Fruit fly (Drosophila melanogaster) whole organism, embryonic: ENCODE measurements around the gene att-ORFB.

Experiments used
- Bteb2 ChIP-seq: fragments of 200-800 bp; sonication (Bioruptor generic); optimal IDR thresholded peaks from 2 replicates; lab custom pipeline; 2016; ENCODE audit warnings: missing biosample characterization, missing genetic modification characterization
- C15 ChIP-seq: fragments of 200-800 bp; sonication (Bioruptor generic); IDR thresholded peaks from 3 replicates; pipeline ENCODE4 v1.3.6; 2022; ENCODE audit warnings: missing biosample characterization, missing genetic modification characterization
- CG10321 ChIP-seq: fragments of 200-800 bp; sonication (Bioruptor generic); IDR thresholded peaks from 2 replicates; pipeline ENCODE4 v1.3.6; 2022; ENCODE audit warnings: missing biosample characterization, missing genetic modification characterization
- CG11504 ChIP-seq: fragments of 200-800 bp; sonication (Bioruptor generic); optimal IDR thresholded peaks from 3 replicates; lab custom pipeline; 2019; ENCODE audit warnings: missing biosample characterization, mild to moderate bottlenecking, missing genetic modification characterization, moderate library complexity
- CG12071 ChIP-seq: fragments of 200-800 bp; sonication (Bioruptor generic); optimal IDR thresholded peaks from 3 replicates; lab custom pipeline; 2018; ENCODE audit warnings: missing biosample characterization, mild to moderate bottlenecking, missing genetic modification characterization
- CG12104 ChIP-seq: fragments of 200-800 bp; sonication (Bioruptor generic); optimal IDR thresholded peaks from 3 replicates; lab custom pipeline; 2016; ENCODE audit warnings: missing biosample characterization, missing genetic modification characterization
- CG13424 ChIP-seq: fragments of 200-800 bp; sonication (Bioruptor generic); optimal IDR thresholded peaks from 2 replicates; lab custom pipeline; 2019; ENCODE audit warnings: missing biosample characterization, mild to moderate bottlenecking, missing genetic modification characterization, moderate library complexity
- CG14014 ChIP-seq: fragments of 200-800 bp; sonication (Bioruptor generic); IDR thresholded peaks from 2 replicates; pipeline ENCODE4 v1.3.6; 2022; ENCODE audit warnings: missing biosample characterization, missing genetic modification characterization
- CG14965 ChIP-seq: fragments of 200-800 bp; sonication (Bioruptor generic); optimal IDR thresholded peaks from 2 replicates; lab custom pipeline; 2016; ENCODE audit warnings: missing biosample characterization, missing genetic modification characterization, borderline replicate concordance
- CG15011 ChIP-seq: fragments of 200-800 bp; sonication (Bioruptor generic); optimal IDR thresholded peaks from 3 replicates; lab custom pipeline; 2018; ENCODE audit warnings: missing biosample characterization, mild to moderate bottlenecking, missing genetic modification characterization
- CG1603 ChIP-seq: fragments of 200-800 bp; sonication (Bioruptor generic); optimal IDR thresholded peaks from 2 replicates; lab custom pipeline; 2019; ENCODE audit warnings: missing biosample characterization, mild to moderate bottlenecking, missing genetic modification characterization, moderate library complexity
- CG16863 ChIP-seq: fragments of 200-800 bp; sonication (Bioruptor generic); optimal IDR thresholded peaks from 3 replicates; lab custom pipeline; 2016; ENCODE audit warnings: missing biosample characterization, missing genetic modification characterization
- CG2875 ChIP-seq: fragments of 200-800 bp; sonication (Bioruptor generic); optimal IDR thresholded peaks from 2 replicates; lab custom pipeline; 2017; ENCODE audit warnings: missing biosample characterization, mild to moderate bottlenecking, missing genetic modification characterization, missing genetic modification reagents
- CG30431 ChIP-seq: fragments of 200-800 bp; sonication (Bioruptor generic); optimal IDR thresholded peaks from 2 replicates; lab custom pipeline; 2017; ENCODE audit warnings: missing biosample characterization, missing genetic modification characterization
- CG31441 ChIP-seq: fragments of 200-800 bp; sonication (Bioruptor generic); IDR thresholded peaks from 2 replicates; pipeline ENCODE4 v1.3.6; 2022; ENCODE audit warnings: missing biosample characterization, missing genetic modification characterization
- CG32532 ChIP-seq: fragments of 200-800 bp; sonication (Bioruptor generic); IDR thresholded peaks from 2 replicates; pipeline ENCODE4 v1.3.6; 2022; ENCODE audit warnings: missing biosample characterization, missing genetic modification characterization
- CG4360 ChIP-seq: fragments of 200-800 bp; sonication (Bioruptor generic); IDR thresholded peaks from 2 replicates; pipeline ENCODE4 v1.3.6; 2022; ENCODE audit warnings: missing biosample characterization, missing genetic modification characterization
- CG4404 ChIP-seq: fragments of 200-800 bp; sonication (Bioruptor generic); IDR thresholded peaks from 2 replicates; pipeline ENCODE4 v1.3.6; 2022; ENCODE audit warnings: missing biosample characterization, missing genetic modification characterization
- CG6813 ChIP-seq: fragments of 200-800 bp; sonication (Bioruptor generic); optimal IDR thresholded peaks from 2 replicates; lab custom pipeline; 2017; ENCODE audit warnings: missing biosample characterization, missing genetic modification characterization, mild to moderate bottlenecking, moderate library complexity, missing genetic modification reagents
- CG9215 ChIP-seq: fragments of 200-800 bp; sonication (Bioruptor generic); IDR thresholded peaks from 2 replicates; pipeline ENCODE4 v1.3.6; 2022; ENCODE audit warnings: missing biosample characterization, missing genetic modification characterization
- CG9932 ChIP-seq: fragments of 200-800 bp; sonication (Bioruptor generic); IDR thresholded peaks from 2 replicates; pipeline ENCODE4 v1.3.6; 2022; ENCODE audit warnings: missing biosample characterization, missing genetic modification characterization
- D19A ChIP-seq: fragments of 200-800 bp; optimal IDR thresholded peaks from 3 replicates; lab custom pipeline; 2019; ENCODE audit warnings: missing biosample characterization, mild to moderate bottlenecking, missing genetic modification characterization, moderate library complexity
- E2f2 ChIP-seq: fragments of 200-800 bp; sonication (Bioruptor generic); IDR thresholded peaks from 2 replicates; pipeline ENCODE4 v1.3.6; 2022; ENCODE audit warnings: missing biosample characterization, missing genetic modification characterization
- HHEX ChIP-seq: fragments of 200-800 bp; sonication (Bioruptor generic); optimal IDR thresholded peaks from 3 replicates; lab custom pipeline; 2017; ENCODE audit warnings: missing biosample characterization, mild to moderate bottlenecking, missing genetic modification characterization, missing genetic modification reagents
- HmgZ ChIP-seq: fragments of 200-800 bp; sonication (Bioruptor generic); optimal IDR thresholded peaks from 2 replicates; lab custom pipeline; 2018; ENCODE audit warnings: missing biosample characterization, mild to moderate bottlenecking, missing genetic modification characterization
- MBD-R2 ChIP-seq: fragments of 200-800 bp; sonication (Bioruptor generic); IDR thresholded peaks from 2 replicates; pipeline ENCODE4 v1.3.6; 2022; ENCODE audit warnings: missing biosample characterization, missing genetic modification characterization
- MTF-1 ChIP-seq: fragments of 200-800 bp; sonication (Bioruptor generic); optimal IDR thresholded peaks from 2 replicates; lab custom pipeline; 2018; ENCODE audit warnings: missing biosample characterization, mild to moderate bottlenecking, missing genetic modification characterization, borderline replicate concordance
- Nf-YC ChIP-seq: fragments of 200-800 bp; optimal IDR thresholded peaks from 3 replicates; lab custom pipeline; 2019; ENCODE audit warnings: missing biosample characterization, mild to moderate bottlenecking, missing genetic modification characterization, moderate library complexity
- PHDP ChIP-seq: fragments of 200-800 bp; sonication (Bioruptor generic); optimal IDR thresholded peaks from 3 replicates; lab custom pipeline; 2018; ENCODE audit warnings: missing biosample characterization, mild to moderate bottlenecking, missing genetic modification characterization, moderate library complexity
- Ravus ChIP-seq: fragments of 200-800 bp; sonication (Bioruptor generic); IDR thresholded peaks from 2 replicates; pipeline ENCODE4 v1.3.6; 2022; ENCODE audit warnings: missing biosample characterization, missing genetic modification characterization
- Rx ChIP-seq: fragments of 200-800 bp; sonication (Bioruptor generic); IDR thresholded peaks from 2 replicates; pipeline ENCODE4 v1.3.6; 2022; ENCODE audit warnings: missing biosample characterization, missing genetic modification characterization
- Sin3A ChIP-seq: fragments of >200 bp; optimal IDR thresholded peaks from 2 replicates; lab custom pipeline; 2018
- Stat92E ChIP-seq, 3 experiments: fragments of >200 bp in 2 of 3; fragments of 200-800 bp in 1 of 3; sonication (Bioruptor generic) in 1 of 3; optimal IDR thresholded peaks; 2 replicates each; lab custom pipeline; 2017 to 2019; ENCODE audit warnings: missing biosample characterization in 3 of 3, missing genetic modification characterization in 3 of 3, mild to moderate bottlenecking in 1 of 3, moderate library complexity in 1 of 3
- aop ChIP-seq: fragments of 200-800 bp; sonication (Bioruptor generic); IDR thresholded peaks from 2 replicates; pipeline ENCODE4 v1.3.6; 2022; ENCODE audit warnings: missing biosample characterization, missing genetic modification characterization
- az2 ChIP-seq: fragments of 200-800 bp; sonication (Bioruptor generic); optimal IDR thresholded peaks from 3 replicates; lab custom pipeline; 2016; ENCODE audit warnings: missing biosample characterization, missing genetic modification characterization
- bigmax ChIP-seq: fragments of 200-800 bp; sonication (Bioruptor generic); optimal IDR thresholded peaks from 2 replicates; lab custom pipeline; 2018; ENCODE audit warnings: missing biosample characterization, mild to moderate bottlenecking, missing genetic modification characterization
- btn ChIP-seq: fragments of 200-800 bp; sonication (Bioruptor generic); optimal IDR thresholded peaks from 2 replicates; lab custom pipeline; 2016; ENCODE audit warnings: missing biosample characterization, missing genetic modification characterization
- gem ChIP-seq: fragments of 200-800 bp; sonication (Bioruptor generic); optimal IDR thresholded peaks from 2 replicates; lab custom pipeline; 2019; ENCODE audit warnings: missing biosample characterization, mild to moderate bottlenecking, missing genetic modification characterization, moderate library complexity
- mirr ChIP-seq: fragments of 200-800 bp; sonication (Bioruptor generic); optimal IDR thresholded peaks from 3 replicates; lab custom pipeline; 2018; ENCODE audit warnings: missing biosample characterization, mild to moderate bottlenecking, missing genetic modification characterization
- org-1 ChIP-seq: fragments of 200-800 bp; sonication (Bioruptor generic); optimal IDR thresholded peaks from 2 replicates; lab custom pipeline; 2017; ENCODE audit warnings: missing biosample characterization, missing genetic modification characterization
- psq ChIP-seq: fragments of 200-800 bp; sonication (Bioruptor generic); optimal IDR thresholded peaks from 2 replicates; lab custom pipeline; 2017; ENCODE audit warnings: missing biosample characterization, missing genetic modification characterization
- ro ChIP-seq: fragments of 200-800 bp; sonication (Bioruptor generic); IDR thresholded peaks from 2 replicates; pipeline ENCODE4 v1.3.6; 2022; ENCODE audit warnings: missing biosample characterization, missing genetic modification characterization
- sens ChIP-seq: fragments of 200-800 bp; sonication (Bioruptor generic); peaks from one replicate; lab custom pipeline; 2016; ENCODE audit warnings: missing biosample characterization, missing genetic modification characterization
- sisA ChIP-seq: fragments of 200-800 bp; sonication (Bioruptor generic); IDR thresholded peaks from 2 replicates; pipeline ENCODE4 v1.3.6; 2022; ENCODE audit warnings: missing biosample characterization, missing genetic modification characterization
- stc ChIP-seq: fragments of 200-800 bp; sonication (Bioruptor generic); IDR thresholded peaks from 2 replicates; pipeline ENCODE4 v1.3.6; 2022; ENCODE audit warnings: missing biosample characterization, missing genetic modification characterization
- tll ChIP-seq, 2 experiments: fragments of 200-800 bp in 1 of 2; fragments of >200 bp in 1 of 2; sonication (Bioruptor generic) in 1 of 2; optimal IDR thresholded peaks; 2 replicates each; lab custom pipeline; 2017 to 2019; ENCODE audit warnings: missing biosample characterization in 2 of 2, missing genetic modification characterization in 2 of 2, mild to moderate bottlenecking in 1 of 2, moderate library complexity in 1 of 2
- tup ChIP-seq: fragments of 200-800 bp; sonication (Bioruptor generic); optimal IDR thresholded peaks from 2 replicates; lab custom pipeline; 2016; ENCODE audit warnings: missing biosample characterization, mild to moderate bottlenecking, missing genetic modification characterization, moderate library complexity
- vnd ChIP-seq: fragments of 200-800 bp; sonication (Bioruptor generic); IDR thresholded peaks from 3 replicates; pipeline ENCODE4 v1.3.6; 2022; ENCODE audit warnings: missing biosample characterization, missing genetic modification characterization; ENCODE audit not compliant: partially characterized antibody

Gene att-ORFB

dm6 chr3R:20594194-20595144 lies 40.3 kb upstream of the att-ORFB start (continued):
- TF ChIP-seq CG1603, result peak; percentile 54
- no peak for TF ChIP-seq tup (GFP tag; lab: Kevin White, UChicago)
- peak; percentile 68 for TF ChIP-seq CG14014 (GFP tag; lab: Robert Waterston, UW)
- TF ChIP-seq E2f2 (GFP tag; lab: Robert Waterston, UW), result peak; percentile 53; the same call in 1 of the 2 replicates
- peak; percentile 72 for TF ChIP-seq CG15011
- TF ChIP-seq CG12104, result peak; percentile 82
- TF ChIP-seq Sin3A (lab: Kevin White, UChicago), result no peak
- TF ChIP-seq sisA (GFP tag; lab: Robert Waterston, UW), result peak; percentile 75
- TF ChIP-seq tll (GFP tag; optimal IDR thresholded peaks at IDR 0.05; lab: Kevin White, UChicago), result peak in 1 of 2 experiments; percentile 81
- TF ChIP-seq CG9215 (GFP tag; lab: Robert Waterston, UW), result peak; percentile 66
- peak; percentile 93 for TF ChIP-seq CG13424 (tag; lab: Kevin White, UChicago)
- no peak; the same call in 1 of the 2 replicates for TF ChIP-seq MBD-R2 (GFP tag; lab: Robert Waterston, UW)
- TF ChIP-seq Bteb2 (GFP tag; lab: Kevin White, UChicago), result no peak
- TF ChIP-seq CG4360 (GFP tag; lab: Robert Waterston, UW), result peak; percentile 68
- peak; percentile 77 for TF ChIP-seq CG32532 (GFP tag; lab: Robert Waterston, UW)
- peak in 1 of 3 experiments; percentile 88 for TF ChIP-seq Stat92E (GFP tag; optimal IDR thresholded peaks at IDR 0.05; lab: Kevin White, UChicago)
- no peak for TF ChIP-seq btn
- peak; percentile 98 for TF ChIP-seq gem (tag; lab: Kevin White, UChicago)
- peak; percentile 84 for TF ChIP-seq az2 (GFP tag; lab: Kevin White, UChicago)
- TF ChIP-seq HmgZ (tag; lab: Kevin White, UChicago), result peak; percentile 50
- TF ChIP-seq D19A (tag; lab: Kevin White, UChicago), result peak; percentile 93
- TF ChIP-seq vnd (GFP tag; lab: Robert Waterston, UW), result no peak
- no peak for TF ChIP-seq CG9932
- peak; percentile 62 for TF ChIP-seq psq (GFP tag; lab: Kevin White, UChicago)
- TF ChIP-seq sens (GFP tag; lab: Kevin White, UChicago), result peak; percentile 92
- TF ChIP-seq MTF-1 (GFP tag; lab: Kevin White, UChicago), result peak; percentile 45
- peak; percentile 80 for TF ChIP-seq HHEX (GFP tag; lab: Kevin White, UChicago)
- peak; percentile 93 for TF ChIP-seq PHDP (tag; lab: Kevin White, UChicago)
- peak; percentile 42; the same call in 1 of the 2 replicates for TF ChIP-seq ro (GFP tag; lab: Robert Waterston, UW)
- peak; percentile 95 for TF ChIP-seq CG31441 (GFP tag; lab: Robert Waterston, UW)
- TF ChIP-seq CG2875 (GFP tag; lab: Kevin White, UChicago), result peak; percentile 85
- no peak for TF ChIP-seq C15 (GFP tag; lab: Robert Waterston, UW)
- TF ChIP-seq CG11504, result peak; percentile 95
- peak; percentile 86 for TF ChIP-seq org-1
- TF ChIP-seq bigmax, result no peak
- TF ChIP-seq CG10321 (GFP tag; lab: Robert Waterston, UW), result no peak
- TF ChIP-seq CG4404 (GFP tag; lab: Robert Waterston, UW), result peak; percentile 81
- no peak for TF ChIP-seq mirr
- no peak for TF ChIP-seq CG16863 (GFP tag; lab: Kevin White, UChicago)
- TF ChIP-seq Rx (GFP tag; lab: Robert Waterston, UW), result 0 out of 2 replicates have a peak, but pooled peaks have one; percentile 32
- no peak for TF ChIP-seq CG14965 (GFP tag; lab: Kevin White, UChicago)
- TF ChIP-seq stc (GFP tag; lab: Robert Waterston, UW), result peak; percentile 68
- TF ChIP-seq aop (GFP tag; lab: Robert Waterston, UW), result no peak
- TF ChIP-seq CG30431, result peak; percentile 68
- no peak for TF ChIP-seq CG12071 (GFP tag; lab: Kevin White, UChicago)
- peak; percentile 73 for TF ChIP-seq Nf-YC (tag; lab: Kevin White, UChicago)
- TF ChIP-seq CG6813 (GFP tag; lab: Kevin White, UChicago), result peak; percentile 86
- TF ChIP-seq Ravus, result peak; percentile 66
